Fruit fly (Drosophila melanogaster) whole organism, prepupa: ENCODE measurements around the gene CG7896.

Experiments used
- Blimp-1 ChIP-seq: fragments of 200-800 bp; sonication (Bioruptor generic); optimal IDR thresholded peaks from 3 replicates; lab custom pipeline; 2017; ENCODE audit warnings: missing biosample characterization, missing genetic modification characterization, mild to moderate bottlenecking, moderate library complexity, missing genetic modification reagents
- CG10631 ChIP-seq: fragments of 200-800 bp; sonication (Bioruptor generic); optimal IDR thresholded peaks from 2 replicates; lab custom pipeline; 2016; ENCODE audit warnings: missing biosample characterization, missing genetic modification characterization
- CG10669 ChIP-seq: fragments of 200-800 bp; sonication (Bioruptor generic); optimal IDR thresholded peaks from 3 replicates; lab custom pipeline; 2018; ENCODE audit warnings: missing biosample characterization, mild to moderate bottlenecking, missing genetic modification characterization, moderate library complexity
- CG11294 ChIP-seq: fragments of 200-800 bp; sonication (Bioruptor generic); IDR thresholded peaks from 2 replicates; pipeline ENCODE4 v1.3.6; 2022; ENCODE audit warnings: missing biosample characterization, missing genetic modification characterization
- CG15336 ChIP-seq: fragments of 200-800 bp; sonication (Bioruptor generic); IDR thresholded peaks from 2 replicates; pipeline ENCODE4 v1.3.6; 2022; ENCODE audit warnings: missing biosample characterization, missing genetic modification characterization
- CG1621 ChIP-seq: fragments of 200-800 bp; sonication (Bioruptor generic); optimal IDR thresholded peaks from 3 replicates; lab custom pipeline; 2018; ENCODE audit warnings: missing biosample characterization, mild to moderate bottlenecking, missing genetic modification characterization
- CG3032 ChIP-seq: fragments of 200-800 bp; optimal IDR thresholded peaks from 2 replicates; lab custom pipeline; 2019; ENCODE audit warnings: missing biosample characterization, mild to moderate bottlenecking, missing genetic modification characterization, moderate library complexity
- CG32006 ChIP-seq: fragments of 200-800 bp; sonication (Bioruptor generic); optimal IDR thresholded peaks from 3 replicates; lab custom pipeline; 2017; ENCODE audit warnings: missing biosample characterization, mild to moderate bottlenecking, missing genetic modification characterization
- CG34406 ChIP-seq: fragments of 200-800 bp; sonication (Bioruptor generic); optimal IDR thresholded peaks from 3 replicates; lab custom pipeline; 2016; ENCODE audit warnings: missing biosample characterization, missing genetic modification characterization
- CG3919 ChIP-seq: fragments of 200-800 bp; sonication (Bioruptor generic); optimal IDR thresholded peaks from 3 replicates; lab custom pipeline; 2016; ENCODE audit warnings: missing biosample characterization, missing genetic modification characterization
- CG6163 ChIP-seq: fragments of 200-800 bp; sonication (Bioruptor generic); IDR thresholded peaks from 3 replicates; pipeline ENCODE4 v1.3.6; 2022; ENCODE audit warnings: missing biosample characterization, missing genetic modification characterization
- CG6276 ChIP-seq: fragments of 200-800 bp; sonication (Bioruptor generic); optimal IDR thresholded peaks from 2 replicates; lab custom pipeline; 2017; ENCODE audit warnings: missing biosample characterization, mild to moderate bottlenecking, missing genetic modification characterization
- CG6792 ChIP-seq: fragments of 200-800 bp; sonication (Bioruptor generic); optimal IDR thresholded peaks from 3 replicates; lab custom pipeline; 2016; ENCODE audit warnings: missing biosample characterization, missing genetic modification characterization
- CG6808 ChIP-seq: fragments of 200-800 bp; sonication (Bioruptor generic); optimal IDR thresholded peaks from 3 replicates; lab custom pipeline; 2017; ENCODE audit warnings: missing biosample characterization, missing genetic modification characterization, mild to moderate bottlenecking, moderate library complexity, missing genetic modification reagents
- CG6854 ChIP-seq: fragments of 200-800 bp; sonication (Bioruptor generic); optimal IDR thresholded peaks from 2 replicates; lab custom pipeline; 2017; ENCODE audit warnings: missing biosample characterization, mild to moderate bottlenecking, missing genetic modification characterization
- CG8119 ChIP-seq: fragments of 200-800 bp; sonication (Bioruptor generic); IDR thresholded peaks from 3 replicates; pipeline ENCODE4 v1.3.6; 2022; ENCODE audit warnings: missing biosample characterization, missing genetic modification characterization
- CG8319 ChIP-seq: fragments of 200-800 bp; sonication (Bioruptor generic); optimal IDR thresholded peaks from 3 replicates; lab custom pipeline; 2016; ENCODE audit warnings: missing biosample characterization, missing genetic modification characterization
- CG8632 ChIP-seq: fragments of 200-800 bp; sonication (Bioruptor generic); optimal IDR thresholded peaks from 3 replicates; lab custom pipeline; 2016; ENCODE audit warnings: missing biosample characterization, missing genetic modification characterization
- CG9139 ChIP-seq: fragments of 200-800 bp; sonication (Bioruptor generic); optimal IDR thresholded peaks from 3 replicates; lab custom pipeline; 2017; ENCODE audit warnings: missing biosample characterization, mild to moderate bottlenecking, missing genetic modification characterization
- Eip78C ChIP-seq: fragments of 200-800 bp; sonication (Bioruptor generic); peaks from one replicate; lab custom pipeline; 2016; ENCODE audit warnings: missing biosample characterization, missing genetic modification characterization
- Eip93F ChIP-seq: fragments of 200-800 bp; sonication (Bioruptor generic); optimal IDR thresholded peaks from 2 replicates; lab custom pipeline; 2016; ENCODE audit warnings: missing biosample characterization, mild to moderate bottlenecking, missing genetic modification characterization
- Ets96B ChIP-seq: fragments of 200-800 bp; optimal IDR thresholded peaks from 2 replicates; lab custom pipeline; 2019; ENCODE audit warnings: missing biosample characterization, mild to moderate bottlenecking, missing genetic modification characterization, moderate library complexity
- Gug ChIP-seq: fragments of 200-800 bp; sonication (Bioruptor generic); IDR thresholded peaks from 2 replicates; pipeline ENCODE4 v1.3.6; 2022; ENCODE audit warnings: missing biosample characterization, missing genetic modification characterization
- Hr39 ChIP-seq: fragments of 200-800 bp; sonication (Bioruptor generic); optimal IDR thresholded peaks from 2 replicates; lab custom pipeline; 2016; ENCODE audit warnings: missing biosample characterization, missing genetic modification characterization
- Hr4 ChIP-seq: fragments of 200-800 bp; sonication (Bioruptor generic); optimal IDR thresholded peaks from 3 replicates; lab custom pipeline; 2016; ENCODE audit warnings: missing biosample characterization, missing genetic modification characterization
- Lpt ChIP-seq: fragments of 200-800 bp; sonication (Bioruptor generic); optimal IDR thresholded peaks from 3 replicates; lab custom pipeline; 2016; ENCODE audit warnings: missing biosample characterization, missing genetic modification characterization
- Met ChIP-seq: fragments of 200-800 bp; sonication (Bioruptor generic); optimal IDR thresholded peaks from 3 replicates; lab custom pipeline; 2016; ENCODE audit warnings: missing biosample characterization, missing genetic modification characterization
- Smox ChIP-seq: fragments of 200-800 bp; sonication (Bioruptor generic); optimal IDR thresholded peaks from 3 replicates; lab custom pipeline; 2016; ENCODE audit warnings: missing biosample characterization, missing genetic modification characterization
- Sox102F ChIP-seq: fragments of 200-800 bp; sonication (Bioruptor generic); optimal IDR thresholded peaks from 2 replicates; lab custom pipeline; 2016; ENCODE audit warnings: missing biosample characterization, mild to moderate bottlenecking, missing genetic modification characterization
- Sox14 ChIP-seq: fragments of 200-800 bp; sonication (Bioruptor generic); optimal IDR thresholded peaks from 3 replicates; lab custom pipeline; 2016; ENCODE audit warnings: missing biosample characterization, missing genetic modification characterization
- Sox15 ChIP-seq: fragments of 200-800 bp; sonication (Bioruptor generic); optimal IDR thresholded peaks from 3 replicates; lab custom pipeline; 2016; ENCODE audit warnings: missing biosample characterization, missing genetic modification characterization
- achi ChIP-seq: fragments of 200-800 bp; sonication (Bioruptor generic); optimal IDR thresholded peaks from 3 replicates; lab custom pipeline; 2016; ENCODE audit warnings: missing biosample characterization, missing genetic modification characterization
- acj6 ChIP-seq: fragments of 200-800 bp; sonication (Bioruptor generic); optimal IDR thresholded peaks from 3 replicates; lab custom pipeline; 2016; ENCODE audit warnings: missing biosample characterization, missing genetic modification characterization
- cyc ChIP-seq: fragments of 200-800 bp; sonication (Bioruptor generic); optimal IDR thresholded peaks from 3 replicates; lab custom pipeline; 2016; ENCODE audit warnings: missing biosample characterization, missing genetic modification characterization
- dac ChIP-seq: fragments of 200-800 bp; sonication (Bioruptor generic); optimal IDR thresholded peaks from 2 replicates; lab custom pipeline; 2017; ENCODE audit warnings: missing biosample characterization, mild to moderate bottlenecking, missing genetic modification characterization
- eg ChIP-seq: fragments of 200-800 bp; sonication (Bioruptor generic); IDR thresholded peaks from 3 replicates; pipeline ENCODE4 v1.3.6; 2022; ENCODE audit warnings: missing biosample characterization, missing genetic modification characterization
- esn ChIP-seq: fragments of 200-800 bp; sonication (Bioruptor generic); optimal IDR thresholded peaks from 2 replicates; lab custom pipeline; 2016; ENCODE audit warnings: missing biosample characterization, mild to moderate bottlenecking, missing genetic modification characterization, moderate library complexity
- fd59A ChIP-seq: fragments of 200-800 bp; sonication (Bioruptor generic); optimal IDR thresholded peaks from 2 replicates; lab custom pipeline; 2017; ENCODE audit warnings: missing biosample characterization, mild to moderate bottlenecking, missing genetic modification characterization, missing genetic modification reagents
- fkh ChIP-seq: fragments of 200-800 bp; sonication (Bioruptor generic); optimal IDR thresholded peaks from 3 replicates; lab custom pipeline; 2017; ENCODE audit warnings: missing biosample characterization, mild to moderate bottlenecking, missing genetic modification characterization, moderate library complexity
- lz ChIP-seq: fragments of 200-800 bp; sonication (Bioruptor generic); optimal IDR thresholded peaks from 3 replicates; lab custom pipeline; 2016; ENCODE audit warnings: missing biosample characterization, missing genetic modification characterization
- net ChIP-seq: fragments of 200-800 bp; sonication (Bioruptor generic); optimal IDR thresholded peaks from 3 replicates; lab custom pipeline; 2016; ENCODE audit warnings: missing biosample characterization, missing genetic modification characterization
- pdm3 ChIP-seq: fragments of 200-800 bp; sonication (Bioruptor generic); optimal IDR thresholded peaks from 3 replicates; lab custom pipeline; 2016; ENCODE audit warnings: missing biosample characterization, missing genetic modification characterization
- ss ChIP-seq, 2 experiments: fragments of 200-800 bp; sonication (Bioruptor generic); optimal IDR thresholded peaks; 2 replicates in 1 of 2; 3 replicates in 1 of 2; lab custom pipeline; 2017 to 2018; ENCODE audit warnings: mild to moderate bottlenecking in 2 of 2, missing biosample characterization in 2 of 2, missing genetic modification characterization in 2 of 2, moderate library complexity in 1 of 2
- svp ChIP-seq: fragments of 200-800 bp; sonication (Bioruptor generic); peaks from one replicate; lab custom pipeline; 2016; ENCODE audit warnings: missing biosample characterization, missing genetic modification characterization
- topi ChIP-seq: fragments of 200-800 bp; sonication (Bioruptor generic); optimal IDR thresholded peaks from 3 replicates; lab custom pipeline; 2016; ENCODE audit warnings: missing biosample characterization, missing genetic modification characterization
- vri ChIP-seq: fragments of 200-800 bp; sonication (Bioruptor generic); optimal IDR thresholded peaks from 3 replicates; lab custom pipeline; 2016; ENCODE audit warnings: missing biosample characterization, mild to moderate bottlenecking, missing genetic modification characterization

The CG7896 gene

DNA sequence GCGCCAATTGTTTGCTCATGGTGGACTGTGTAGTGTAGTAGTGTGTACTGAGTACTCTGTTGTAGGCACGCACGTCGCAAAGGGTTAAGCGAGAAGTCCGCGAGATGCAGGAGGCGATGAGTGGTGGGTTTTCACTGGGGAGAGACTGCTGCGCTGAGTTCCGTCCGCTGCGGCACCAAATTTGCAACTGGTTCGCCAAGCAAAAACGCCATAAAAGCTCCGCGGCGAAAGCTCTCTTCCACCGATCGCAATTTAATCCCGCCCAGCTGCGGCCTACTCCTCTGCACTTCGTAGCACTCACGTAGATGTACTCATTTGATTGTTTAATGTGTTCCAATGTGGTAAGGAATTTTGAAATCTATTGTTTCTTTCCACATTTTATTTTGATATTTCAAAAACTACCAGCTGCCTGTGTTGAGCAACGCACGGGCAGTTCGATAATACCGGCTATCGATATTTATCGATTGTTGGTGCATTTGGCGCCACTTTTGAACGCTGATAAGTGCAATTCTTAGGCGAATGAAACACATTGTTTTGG lies 31.8 kb downstream of the CG7896 start, which contains the start of gene CG7920 (continued):
- TF ChIP-seq acj6 = no peak
- TF ChIP-seq pdm3 (GFP tag; lab: Kevin White, UChicago) = no peak
- TF ChIP-seq net (GFP tag; lab: Kevin White, UChicago) = peak; percentile 45
- no peak for TF ChIP-seq Met (GFP tag; lab: Kevin White, UChicago)
- TF ChIP-seq Eip78C (GFP tag; lab: Kevin White, UChicago) = peak; percentile 75
- no peak for TF ChIP-seq Blimp-1
- TF ChIP-seq eg (GFP tag; lab: Robert Waterston, UW) = peak; percentile 60; the same call in 2 of the 3 replicates
- TF ChIP-seq Lpt = no peak
- peak; percentile 66 for TF ChIP-seq CG9139 (GFP tag; lab: Kevin White, UChicago)
- TF ChIP-seq CG15336 (GFP tag; lab: Robert Waterston, UW) = peak; percentile 46; the same call in 1 of the 2 replicates
- peak; percentile 25 for TF ChIP-seq Sox102F (GFP tag; lab: Kevin White, UChicago)
- TF ChIP-seq Ets96B = no peak
- peak; percentile 14 for TF ChIP-seq topi (GFP tag; lab: Kevin White, UChicago)
- TF ChIP-seq CG6808 = peak; percentile 31
- peak; percentile 73 for TF ChIP-seq CG6854
- TF ChIP-seq CG6276 (GFP tag; lab: Kevin White, UChicago) = peak; percentile 44
- TF ChIP-seq vri (GFP tag; lab: Kevin White, UChicago) = peak; percentile 71
- TF ChIP-seq CG8119 (GFP tag; lab: Robert Waterston, UW) = peak; percentile 60; the same call in 2 of the 3 replicates
- TF ChIP-seq CG8319 (GFP tag; lab: Kevin White, UChicago) = no peak
- no peak for TF ChIP-seq Eip93F (GFP tag; lab: Kevin White, UChicago)
- no peak for TF ChIP-seq Gug (GFP tag; lab: Robert Waterston, UW)
- TF ChIP-seq, all 60 proteins: peak for 28

DNA sequence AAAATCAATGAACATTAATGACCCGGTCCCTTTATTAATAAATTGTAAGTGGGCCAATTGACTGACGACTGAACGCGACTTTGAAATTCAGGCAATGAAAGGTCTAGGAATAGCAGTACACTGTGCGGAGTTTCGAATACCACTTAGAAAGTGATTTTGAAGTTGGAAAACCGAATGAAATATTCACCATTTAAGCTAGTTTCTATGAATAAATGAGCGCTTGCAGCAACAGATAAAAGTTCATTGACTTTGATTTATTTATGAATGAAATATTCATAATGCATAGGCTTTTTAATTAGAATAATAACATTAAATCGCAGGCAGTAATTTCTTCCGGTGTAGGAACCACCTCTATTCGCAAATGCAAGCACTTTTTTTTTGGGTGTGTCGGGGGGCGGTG lies 37.8 kb downstream of the CG7896 start:
- peak; percentile 11 for TF ChIP-seq lz
- TF ChIP-seq CG34406 (GFP tag; lab: Kevin White, UChicago) = peak; percentile 17
- peak; percentile 7 for TF ChIP-seq Sox14 (GFP tag; lab: Kevin White, UChicago)
- peak; percentile 12 for TF ChIP-seq topi (GFP tag; lab: Kevin White, UChicago)
- TF ChIP-seq Smox = peak; percentile 14
- no peak for TF ChIP-seq Sox15 (GFP tag; lab: Kevin White, UChicago)
- no peak for TF ChIP-seq Hr4
- TF ChIP-seq CG3032 (tag; lab: Kevin White, UChicago) = peak; percentile 23
- peak; percentile 13 for TF ChIP-seq dac (GFP tag; lab: Kevin White, UChicago)
- TF ChIP-seq svp (GFP tag; lab: Kevin White, UChicago) = peak; percentile 52
- peak; percentile 52 for TF ChIP-seq CG8119 (GFP tag; lab: Robert Waterston, UW)
- TF ChIP-seq fd59A (GFP tag; lab: Kevin White, UChicago) = peak; percentile 25
- peak; percentile 12 for TF ChIP-seq CG10631 (GFP tag; lab: Kevin White, UChicago)
- peak; percentile 24 for TF ChIP-seq Sox102F (GFP tag; lab: Kevin White, UChicago)
- TF ChIP-seq CG1621 (tag; lab: Kevin White, UChicago) = no peak
- TF ChIP-seq net (GFP tag; lab: Kevin White, UChicago) = peak; percentile 33
- TF ChIP-seq pdm3 (GFP tag; lab: Kevin White, UChicago) = no peak
- TF ChIP-seq CG9139 (GFP tag; lab: Kevin White, UChicago) = no peak
- peak; percentile 12; the same call in 1 of the 2 replicates for TF ChIP-seq CG11294
- TF ChIP-seq ss (GFP tag; optimal IDR thresholded peaks at IDR 0.05; lab: Kevin White, UChicago) = peak in 1 of 2 experiments; percentile 18
- TF ChIP-seq CG8632 = no peak
- TF ChIP-seq CG15336 (GFP tag; lab: Robert Waterston, UW) = peak; percentile 72
- peak; percentile 24 for TF ChIP-seq CG6792 (GFP tag; lab: Kevin White, UChicago)
- TF ChIP-seq CG6276 (GFP tag; lab: Kevin White, UChicago) = peak; percentile 56
- TF ChIP-seq fkh (GFP tag; lab: Kevin White, UChicago) = no peak
- peak; percentile 74; the same call in 2 of the 3 replicates for TF ChIP-seq CG6163 (GFP tag; lab: Robert Waterston, UW)
- TF ChIP-seq acj6 = peak; percentile 9
- peak; percentile 62 for TF ChIP-seq CG32006 (GFP tag; lab: Kevin White, UChicago)
- peak; percentile 8 for TF ChIP-seq Hr39 (GFP tag; lab: Kevin White, UChicago)
- TF ChIP-seq Blimp-1 = no peak
- peak; percentile 31 for TF ChIP-seq CG3919 (GFP tag; lab: Kevin White, UChicago)
- peak; percentile 1 for TF ChIP-seq achi
- TF ChIP-seq Gug (GFP tag; lab: Robert Waterston, UW) = peak; percentile 50; the same call in 1 of the 2 replicates
- TF ChIP-seq Ets96B = no peak
- peak; percentile 18 for TF ChIP-seq esn (GFP tag; lab: Kevin White, UChicago)
- peak; percentile 69 for TF ChIP-seq Eip78C (GFP tag; lab: Kevin White, UChicago)
- TF ChIP-seq cyc = peak; percentile 5
- TF ChIP-seq Met (GFP tag; lab: Kevin White, UChicago) = peak; percentile 31
- peak; percentile 86 for TF ChIP-seq eg (GFP tag; lab: Robert Waterston, UW)
- TF ChIP-seq CG10669 (GFP tag; lab: Kevin White, UChicago) = peak; percentile 9
